Worm (Caenorhabditis elegans) whole organism, L2 larva: ENCODE data around the gene F22D3.4.
"Not testable (repeated sequence)": the region's sequence is repeated elsewhere in the genome, so short reads cannot be mapped to it uniquely, and the experiment has no call there.

Experiments used
- mdl-1 ChIP-seq, 2 experiments: fragments of 150-350 bp in 1 of 2; sonication (generic microtip) in 1 of 2; optimal IDR thresholded peaks; 2 replicates each; lab custom pipeline; 2017; ENCODE audit warnings: missing biosample characterization in 2 of 2, missing genetic modification characterization in 2 of 2
- nhr-11 ChIP-seq: fragments of 150-350 bp; optimal IDR thresholded peaks from 2 replicates; lab custom pipeline; 2014; ENCODE audit warnings: missing biosample characterization, missing genetic modification characterization
- nhr-21 ChIP-seq: fragments of 150-350 bp; optimal IDR thresholded peaks from 2 replicates; lab custom pipeline; 2014; ENCODE audit warnings: missing biosample characterization, missing genetic modification characterization
- sma-9 ChIP-seq, 2 experiments: fragments of 150-350 bp in 1 of 2; sonication (generic microtip) in 1 of 2; optimal IDR thresholded peaks; 2 replicates each; lab custom pipeline; 2014 to 2016; ENCODE audit warnings: missing genetic modification characterization in 2 of 2, mild to moderate bottlenecking in 1 of 2, missing biosample characterization in 1 of 2, missing compliant biosample characterization in 1 of 2, missing genetic modification reagents in 1 of 2, moderate library complexity in 1 of 2
- snpc-4 ChIP-seq: fragments of 150-350 bp; optimal IDR thresholded peaks from 2 replicates; lab custom pipeline; 2014; ENCODE audit warnings: missing biosample characterization, missing genetic modification characterization

ce11 chrII:6907657-6908056 lies 19.7 kb downstream of the F22D3.4 start, which contains the start of gene B0252.3:
- TF ChIP-seq nhr-21 (tag; lab: Kevin White, UChicago); mdl-1 (tag; optimal IDR thresholded peaks at IDR 0.05; lab: Kevin White, UChicago); snpc-4 (tag; lab: Kevin White, UChicago); nhr-11 (tag; lab: Kevin White, UChicago); sma-9 (GFP tag; optimal IDR thresholded peaks at IDR 0.05; lab: Kevin White, UChicago); sma-9 (tag; optimal IDR thresholded peaks at IDR 0.05; lab: Kevin White, UChicago): not testable (repeated sequence)
